Worm (Caenorhabditis elegans) whole organism, midembryonic: ENCODE data around the gene C16B8.2.

Source experiments
- T22C8.4 ChIP-seq: fragments of 200-800 bp; sonication (Bioruptor generic); IDR thresholded peaks from 2 replicates; pipeline ENCODE4 v1.3.6; 2022; ENCODE audit warnings: missing genetic modification characterization, missing compliant biosample characterization
- cog-1 ChIP-seq: sonication (generic microtip); optimal IDR thresholded peaks from 2 replicates; lab custom pipeline; 2016; ENCODE audit warnings: missing genetic modification characterization, missing compliant biosample characterization
- flt-1 ChIP-seq: fragments of 200-800 bp; sonication (Bioruptor generic); IDR thresholded peaks from 2 replicates; pipeline ENCODE4 v1.3.6; 2022; ENCODE audit warnings: missing genetic modification characterization, missing compliant biosample characterization
- klf-2 ChIP-seq: fragments of 200-800 bp; sonication (Bioruptor generic); conservative IDR thresholded peaks from 2 replicates; pipeline ENCODE4 v1.3.6; 2022; ENCODE audit warnings: missing genetic modification reagents, missing genetic modification characterization, missing compliant biosample characterization
- med-1 ChIP-seq: sonication (generic microtip); optimal IDR thresholded peaks from 2 replicates; lab custom pipeline; 2017; ENCODE audit warnings: missing genetic modification characterization, mild to moderate bottlenecking, missing compliant biosample characterization, antibody characterized with exemption, missing genetic modification reagents; ENCODE audit not compliant: insufficient read depth
- ref-1 ChIP-seq: fragments of 200-800 bp; sonication (Bioruptor generic); conservative IDR thresholded peaks from 2 replicates; pipeline ENCODE4 v1.3.6; 2022; ENCODE audit warnings: missing genetic modification reagents, missing genetic modification characterization, missing compliant biosample characterization
- tab-1 ChIP-seq: fragments of 200-800 bp; sonication (Bioruptor generic); IDR thresholded peaks from 2 replicates; pipeline ENCODE4 v1.3.6; 2022; ENCODE audit warnings: missing genetic modification characterization, missing compliant biosample characterization
- ztf-23 ChIP-seq: fragments of 200-800 bp; sonication (Bioruptor generic); IDR thresholded peaks from 2 replicates; pipeline ENCODE4 v1.3.6; 2022; ENCODE audit warnings: missing genetic modification reagents, missing genetic modification characterization, missing compliant biosample characterization
- ztf-29 ChIP-seq: fragments of 200-800 bp; sonication (Bioruptor generic); IDR thresholded peaks from 2 replicates; pipeline ENCODE4 v1.3.6; 2022; ENCODE audit warnings: missing genetic modification reagents, missing genetic modification characterization, missing compliant biosample characterization

ce11 chrX:3959221-3959620 lies 7.0 kb downstream of the C16B8.2 start:
- no peak for TF ChIP-seq flt-1 (GFP tag; lab: Robert Waterston, UW)
- no peak for TF ChIP-seq ztf-23 (GFP tag; lab: Robert Waterston, UW)
- no peak for TF ChIP-seq ref-1 (GFP tag; lab: Robert Waterston, UW)
- TF ChIP-seq tab-1 (GFP tag; lab: Robert Waterston, UW), result no peak
- no peak for TF ChIP-seq ztf-29 (GFP tag; lab: Robert Waterston, UW)
- no peak for TF ChIP-seq med-1 (GFP tag; lab: Kevin White, UChicago)
- TF ChIP-seq T22C8.4, result no peak
- TF ChIP-seq cog-1 (tag; lab: Kevin White, UChicago), result no peak
- no peak for TF ChIP-seq klf-2 (GFP tag; lab: Robert Waterston, UW)
